Worm (Caenorhabditis elegans) whole organism, mixed stage, embryonic: ENCODE results near the gene casy-1.

ENCODE experiments used
- lsy-2 ChIP-seq: fragments of 150-350 bp; optimal IDR thresholded peaks from 2 replicates; lab custom pipeline; 2014; ENCODE audit warnings: missing biosample characterization, missing genetic modification characterization
- mls-2 ChIP-seq: sonication (generic microtip); optimal IDR thresholded peaks from 2 replicates; lab custom pipeline; 2016; ENCODE audit warnings: mild to moderate bottlenecking, missing genetic modification characterization, moderate library complexity, missing compliant biosample characterization
- pha-4 ChIP-seq: fragments of 150-350 bp; optimal IDR thresholded peaks from 2 replicates; lab custom pipeline; 2018; ENCODE audit warnings: missing biosample characterization, missing genetic modification reagents, missing genetic modification characterization

ce11 chrII:5956583-5956982 lies at the start of gene casy-1:
- TF ChIP-seq pha-4 (tag; lab: Kevin White, UChicago) (no peak), lsy-2 (tag; lab: Kevin White, UChicago) (no peak), mls-2 (no peak)
